Fruit fly (Drosophila melanogaster) whole organism, prepupa: ENCODE results near the gene CG4629.

Experiments
- Hr39 ChIP-seq: fragments of 200-800 bp; sonication (Bioruptor generic); optimal IDR thresholded peaks from 2 replicates; lab custom pipeline; 2016; ENCODE audit warnings: missing biosample characterization, missing genetic modification characterization
- Sox102F ChIP-seq: fragments of 200-800 bp; sonication (Bioruptor generic); optimal IDR thresholded peaks from 2 replicates; lab custom pipeline; 2016; ENCODE audit warnings: missing biosample characterization, mild to moderate bottlenecking, missing genetic modification characterization
- svp ChIP-seq: fragments of 200-800 bp; sonication (Bioruptor generic); peaks from one replicate; lab custom pipeline; 2016; ENCODE audit warnings: missing biosample characterization, missing genetic modification characterization

dm6 chr2L:1144371-1145360, 42.4 kb upstream of the CG4629 start:
- TF ChIP-seq Hr39 (peak; percentile 94), svp (peak; percentile 95), Sox102F (GFP tag; lab: Kevin White, UChicago) (peak; percentile 91)
